Worm (Caenorhabditis elegans): ENCODE measurements around the gene F26F2.1.
"Not testable (repeated sequence)": the region's sequence is repeated elsewhere in the genome, so short reads cannot be mapped to it uniquely, and the experiment has no call there.

DNA sequence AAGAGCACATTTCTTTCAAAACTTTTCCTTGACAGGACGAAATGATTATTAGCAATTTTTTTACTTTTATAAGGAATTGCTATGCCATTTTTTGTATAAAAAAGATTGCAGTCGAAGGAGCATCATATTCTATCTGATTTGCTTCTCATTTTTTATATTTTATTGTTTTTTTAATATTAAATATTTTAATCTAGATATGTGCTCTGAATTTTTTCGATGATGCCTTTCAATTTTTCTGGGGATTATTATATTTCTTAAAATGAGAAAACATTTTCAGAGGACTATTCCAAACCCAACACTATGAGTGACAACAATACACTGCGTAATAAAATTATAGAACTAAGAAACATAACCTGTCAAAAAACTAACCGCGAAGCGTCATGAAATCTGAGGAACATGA, 7.3 kb upstream of the F26F2.1 start, which contains the start of gene F26F2.4:
- TF ChIP-seq nhr-12, lsy-2 (tag; optimal IDR thresholded peaks at IDR 0.05): not testable (repeated sequence)

Measured in whole organism, mixed stage, embryonic.